Worm (Caenorhabditis elegans) whole organism, young adult: ENCODE data around the gene ndx-2.

ENCODE experiments used
- B0035.1 ChIP-seq: sonication (generic microtip); optimal IDR thresholded peaks from 2 replicates; lab custom pipeline; 2016; ENCODE audit warnings: missing genetic modification characterization, mild to moderate bottlenecking, missing compliant biosample characterization, missing genotype, missing genetic modification reagents
- B0336.3 ChIP-seq: fragments of 200-800 bp; sonication (Bioruptor generic); IDR thresholded peaks from 2 replicates; pipeline ENCODE4 v1.3.6; 2022; ENCODE audit warnings: missing genetic modification characterization, missing compliant biosample characterization
- F52B5.7 ChIP-seq: sonication (generic microtip); optimal IDR thresholded peaks from 2 replicates; lab custom pipeline; 2016; ENCODE audit warnings: mild to moderate bottlenecking, missing genetic modification characterization, missing compliant biosample characterization
- F57A8.1 ChIP-seq: fragments of 200-800 bp; sonication (Bioruptor generic); optimal IDR thresholded peaks from 2 replicates; lab custom pipeline; 2018; ENCODE audit warnings: mild to moderate bottlenecking, missing genetic modification characterization, moderate library complexity, missing compliant biosample characterization
- K12H6.12 ChIP-seq: fragments of 200-800 bp; sonication (Bioruptor generic); optimal IDR thresholded peaks from 2 replicates; lab custom pipeline; 2018; ENCODE audit warnings: mild to moderate bottlenecking, missing genetic modification characterization, missing compliant biosample characterization
- T26A5.8 ChIP-seq: sonication (generic microtip); optimal IDR thresholded peaks from 2 replicates; lab custom pipeline; 2016; ENCODE audit warnings: missing genetic modification characterization, missing compliant biosample characterization
- Y53G8AR.9 ChIP-seq: fragments of 200-800 bp; sonication (Bioruptor generic); conservative IDR thresholded peaks from 2 replicates; pipeline ENCODE4 v1.3.6; 2022; ENCODE audit warnings: missing genetic modification reagents, missing genetic modification characterization, missing compliant biosample characterization
- Y95B8A.8 ChIP-seq: fragments of 200-800 bp; sonication (Bioruptor generic); IDR thresholded peaks from 2 replicates; pipeline ENCODE4 v1.3.6; 2022; ENCODE audit warnings: missing genetic modification reagents, missing genetic modification characterization, missing compliant biosample characterization
- ZK185.1 ChIP-seq: sonication (generic microtip); optimal IDR thresholded peaks from 2 replicates; lab custom pipeline; 2016; ENCODE audit warnings: mild to moderate bottlenecking, missing genetic modification characterization, missing compliant biosample characterization; ENCODE audit not compliant: poor library complexity, severe bottlenecking
- ama-1 ChIP-seq, 3 experiments: fragments of 150-350 bp in 1 of 3; sonication (generic microtip) in 2 of 3; optimal IDR thresholded peaks; 2 replicates each; lab custom pipeline; 2014 to 2018; ENCODE audit warnings: missing biosample characterization in 2 of 3, missing genetic modification characterization in 2 of 3, missing genetic modification reagents in 2 of 3
- attf-3 ChIP-seq: fragments of 200-800 bp; sonication (Bioruptor generic); conservative IDR thresholded peaks from 2 replicates; pipeline ENCODE4 v1.3.6; 2022; ENCODE audit warnings: missing genetic modification reagents, missing genetic modification characterization, missing compliant biosample characterization
- attf-6 ChIP-seq: fragments of 200-800 bp; sonication (Bioruptor generic); IDR thresholded peaks from 2 replicates; pipeline ENCODE4 v1.3.6; 2022; ENCODE audit warnings: missing genetic modification reagents, missing genetic modification characterization, missing compliant biosample characterization
- cebp-1 ChIP-seq, 2 experiments: fragments of 200-800 bp in 1 of 2; sonication (Bioruptor generic) in 1 of 2; sonication (generic microtip) in 1 of 2; IDR thresholded peaks in 1 of 2; optimal IDR thresholded peaks in 1 of 2; 2 replicates each; pipeline versions ENCODE4 v1.3.6 to Lab custom; 2017 to 2022; ENCODE audit warnings: missing compliant biosample characterization in 2 of 2, missing genetic modification characterization in 2 of 2, mild to moderate bottlenecking in 1 of 2, missing genetic modification reagents in 1 of 2, moderate library complexity in 1 of 2
- ceh-91 ChIP-seq: fragments of 200-800 bp; sonication (Bioruptor generic); IDR thresholded peaks from 2 replicates; pipeline ENCODE4 v1.3.6; 2022; ENCODE audit warnings: missing genetic modification reagents, missing genetic modification characterization, missing compliant biosample characterization
- dox-1 ChIP-seq: fragments of 200-800 bp; sonication (Bioruptor generic); IDR thresholded peaks from 2 replicates; pipeline ENCODE4 v1.3.6; 2022; ENCODE audit warnings: missing genetic modification reagents, missing genetic modification characterization, missing compliant biosample characterization
- egrh-3 ChIP-seq: fragments of 200-800 bp; sonication (Bioruptor generic); IDR thresholded peaks from 2 replicates; pipeline ENCODE4 v1.3.6; 2022; ENCODE audit warnings: missing genetic modification reagents, missing genetic modification characterization, missing compliant biosample characterization
- ekl-4 ChIP-seq: fragments of 200-800 bp; sonication (Bioruptor generic); IDR thresholded peaks from 2 replicates; pipeline ENCODE4 v1.3.6; 2022; ENCODE audit warnings: missing genetic modification reagents, missing genetic modification characterization, missing compliant biosample characterization
- hmg-1.2 ChIP-seq: fragments of 200-800 bp; sonication (Bioruptor generic); IDR thresholded peaks from 2 replicates; pipeline ENCODE4 v1.3.6; 2022; ENCODE audit warnings: missing genetic modification reagents, missing genetic modification characterization, missing compliant biosample characterization
- let-526 ChIP-seq: fragments of 200-800 bp; sonication (Bioruptor generic); IDR thresholded peaks from 2 replicates; pipeline ENCODE4 v1.3.6; 2022; ENCODE audit warnings: missing genetic modification reagents, missing genetic modification characterization, missing compliant biosample characterization
- madf-8 ChIP-seq: fragments of 200-800 bp; sonication (Bioruptor generic); conservative IDR thresholded peaks from 2 replicates; pipeline ENCODE4 v1.3.6; 2022; ENCODE audit warnings: missing genetic modification reagents, missing genetic modification characterization, missing compliant biosample characterization
- mcd-1 ChIP-seq: fragments of 200-800 bp; sonication (Bioruptor generic); IDR thresholded peaks from 2 replicates; pipeline ENCODE4 v1.3.6; 2022; ENCODE audit warnings: missing genetic modification reagents, missing genetic modification characterization, missing compliant biosample characterization
- nfyb-1 ChIP-seq: fragments of 200-800 bp; sonication (Bioruptor generic); IDR thresholded peaks from 2 replicates; pipeline ENCODE4 v1.3.6; 2022; ENCODE audit warnings: missing genetic modification reagents, missing genetic modification characterization, missing compliant biosample characterization
- nhr-120 ChIP-seq: fragments of 200-800 bp; sonication (Bioruptor generic); IDR thresholded peaks from 2 replicates; pipeline ENCODE4 v1.3.6; 2022; ENCODE audit warnings: missing genetic modification characterization, missing compliant biosample characterization
- nhr-27 ChIP-seq: fragments of 200-800 bp; sonication (Bioruptor generic); optimal IDR thresholded peaks from 2 replicates; lab custom pipeline; 2018; ENCODE audit warnings: mild to moderate bottlenecking, missing genetic modification characterization, moderate library complexity, missing compliant biosample characterization
- nhr-80 ChIP-seq: sonication (generic microtip); optimal IDR thresholded peaks from 2 replicates; lab custom pipeline; 2016; ENCODE audit warnings: missing genetic modification characterization, missing compliant biosample characterization
- pbrm-1 ChIP-seq: fragments of 200-800 bp; sonication (Bioruptor generic); IDR thresholded peaks from 2 replicates; pipeline ENCODE4 v1.3.6; 2022; ENCODE audit warnings: missing genetic modification reagents, missing genetic modification characterization, missing compliant biosample characterization
- pha-4 ChIP-seq: fragments of 150-350 bp; sonication (generic microtip); optimal IDR thresholded peaks from 2 replicates; lab custom pipeline; 2014; ENCODE audit warnings: missing biosample characterization, missing genetic modification reagents, missing genetic modification characterization
- repo-1 ChIP-seq: sonication (generic microtip); optimal IDR thresholded peaks from 2 replicates; lab custom pipeline; 2017; ENCODE audit warnings: mild to moderate bottlenecking, missing genetic modification characterization, missing compliant biosample characterization
- rpc-1 ChIP-seq, 2 experiments: fragments of 150-350 bp in 1 of 2; sonication (generic microtip) in 1 of 2; optimal IDR thresholded peaks; 2 replicates each; lab custom pipeline; 2014 to 2018; ENCODE audit warnings: missing biosample characterization in 1 of 2, missing genetic modification characterization in 1 of 2, missing genetic modification reagents in 1 of 2, missing genotype in 1 of 2
- snpc-1.1 ChIP-seq: sonication (generic microtip); optimal IDR thresholded peaks from 2 replicates; lab custom pipeline; 2017; ENCODE audit warnings: missing genetic modification characterization, mild to moderate bottlenecking, missing compliant biosample characterization, antibody characterized with exemption, moderate library complexity, missing genotype, missing genetic modification reagents; ENCODE audit not compliant: insufficient read depth
- somi-1 ChIP-seq: fragments of 200-800 bp; sonication (Bioruptor generic); optimal IDR thresholded peaks from 2 replicates; lab custom pipeline; 2018; ENCODE audit warnings: mild to moderate bottlenecking, missing genetic modification characterization, missing compliant biosample characterization
- unc-130 ChIP-seq: sonication (generic microtip); optimal IDR thresholded peaks from 2 replicates; lab custom pipeline; 2016; ENCODE audit warnings: missing genetic modification reagents, missing genetic modification characterization, missing compliant biosample characterization
- zim-3 ChIP-seq: sonication (generic microtip); optimal IDR thresholded peaks from 2 replicates; lab custom pipeline; 2017; ENCODE audit warnings: mild to moderate bottlenecking, missing genetic modification characterization, moderate library complexity, missing compliant biosample characterization

ndx-2 gene

DNA sequence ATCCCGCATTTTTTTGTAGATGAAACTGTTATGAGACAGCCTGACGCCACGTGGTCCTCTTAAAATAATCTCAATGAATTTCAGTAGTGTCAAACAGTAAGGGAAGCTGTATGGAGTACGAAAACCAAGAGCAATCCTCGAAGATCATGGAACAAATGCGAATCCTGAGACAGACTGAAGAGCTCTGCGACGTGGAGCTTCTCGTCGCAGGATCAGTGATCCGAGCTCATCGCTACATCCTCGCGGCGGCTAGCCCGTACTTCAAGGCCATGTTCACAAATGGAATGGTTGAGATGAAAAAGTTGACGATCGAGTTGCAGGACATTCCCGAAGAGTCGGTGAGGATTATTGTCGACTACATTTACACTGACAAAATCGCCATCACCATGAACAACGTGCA lies 19.4 kb upstream of the ndx-2 start:
- TF ChIP-seq K12H6.12 (tag; lab: Kevin White, UChicago) = no peak
- no peak for TF ChIP-seq pha-4 (tag; lab: Kevin White, UChicago)
- TF ChIP-seq nhr-27 (tag; lab: Kevin White, UChicago) = no peak
- TF ChIP-seq F57A8.1 (GFP tag; lab: Kevin White, UChicago) = no peak
- TF ChIP-seq rpc-1 (optimal IDR thresholded peaks at IDR 0.05; lab: Kevin White, UChicago) = no peak
- TF ChIP-seq rpc-1 (tag; optimal IDR thresholded peaks at IDR 0.05; lab: Kevin White, UChicago) = no peak
- no peak for TF ChIP-seq Y53G8AR.9
- TF ChIP-seq ekl-4 (GFP tag; lab: Robert Waterston, UW) = no peak
- no peak for TF ChIP-seq dox-1 (GFP tag; lab: Robert Waterston, UW)
- no peak for TF ChIP-seq egrh-3 (GFP tag; lab: Robert Waterston, UW)
- no peak for TF ChIP-seq let-526 (GFP tag; lab: Robert Waterston, UW)
- no peak for TF ChIP-seq mcd-1 (GFP tag; lab: Robert Waterston, UW)
- TF ChIP-seq attf-6 (GFP tag; lab: Robert Waterston, UW) = no peak
- no peak for TF ChIP-seq somi-1 (GFP tag; lab: Kevin White, UChicago)
- no peak for TF ChIP-seq ZK185.1 (tag; lab: Kevin White, UChicago)
- TF ChIP-seq zim-3 (tag; lab: Kevin White, UChicago) = no peak
- TF ChIP-seq nhr-120 = no peak
- no peak for TF ChIP-seq Y95B8A.8

DNA sequence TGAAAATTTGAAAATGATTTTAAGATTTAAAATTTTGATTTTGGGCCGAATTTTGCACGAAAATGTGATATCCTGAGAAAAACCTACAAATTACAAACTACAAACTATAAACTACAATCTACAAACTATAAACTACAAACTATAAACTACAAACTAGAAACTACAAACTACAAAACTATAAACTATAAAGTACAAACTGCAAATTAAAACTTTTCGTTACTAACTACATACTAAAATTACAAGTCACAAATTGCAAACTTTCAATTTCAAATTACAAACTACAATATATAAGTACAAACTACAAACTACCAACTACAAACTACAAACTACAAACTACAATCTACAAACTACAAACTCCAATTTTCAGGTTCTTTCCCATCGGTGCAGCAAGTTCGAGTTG lies 18.7 kb upstream of the ndx-2 start:
- TF ChIP-seq B0336.3 (GFP tag; lab: Robert Waterston, UW) (no peak), F52B5.7 (tag; lab: Kevin White, UChicago) (no peak), cebp-1 (GFP tag; IDR thresholded peaks at IDR 0.05; lab: Robert Waterston, UW) (no peak), cebp-1 (tag; optimal IDR thresholded peaks at IDR 0.05; lab: Kevin White, UChicago) (no peak), ama-1 (optimal IDR thresholded peaks at IDR 0.05; lab: Kevin White, UChicago) (no peak), ama-1 (GFP tag; optimal IDR thresholded peaks at IDR 0.05; lab: Kevin White, UChicago) (no peak), dox-1 (GFP tag; lab: Robert Waterston, UW) (no peak), mcd-1 (GFP tag; lab: Robert Waterston, UW) (no peak), snpc-1.1 (tag; lab: Kevin White, UChicago) (no peak), pbrm-1 (no peak), unc-130 (GFP tag; lab: Kevin White, UChicago) (no peak), B0035.1 (tag; lab: Kevin White, UChicago) (no peak), repo-1 (tag; lab: Kevin White, UChicago) (no peak), madf-8 (no peak)

DNA sequence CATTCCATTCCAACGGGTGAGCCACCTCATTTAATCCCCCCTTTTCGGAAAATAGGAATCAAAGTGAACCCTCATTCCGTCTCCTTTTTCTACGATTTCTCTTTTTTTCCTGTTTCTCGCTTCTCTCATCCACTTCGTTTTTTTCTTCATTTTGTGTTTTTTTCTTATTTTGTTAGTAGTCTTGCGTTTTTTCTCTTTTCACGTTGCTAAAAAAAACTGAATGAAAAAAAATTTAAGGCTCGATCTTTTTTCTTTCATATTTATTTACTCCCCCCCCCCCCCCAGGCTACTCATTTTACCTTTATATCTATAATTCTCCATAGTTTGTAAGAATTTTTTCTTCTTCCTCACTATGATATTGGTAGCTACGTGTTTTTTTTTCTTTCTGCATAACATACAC lies 12.8 kb upstream of the ndx-2 start:
- TF ChIP-seq attf-3 (GFP tag; lab: Robert Waterston, UW) (no peak), T26A5.8 (tag; lab: Kevin White, UChicago) (no peak), hmg-1.2 (GFP tag; lab: Robert Waterston, UW) (no peak), nhr-80 (tag; lab: Kevin White, UChicago) (no peak), unc-130 (GFP tag; lab: Kevin White, UChicago) (no peak), ceh-91 (GFP tag; lab: Robert Waterston, UW) (no peak)

DNA sequence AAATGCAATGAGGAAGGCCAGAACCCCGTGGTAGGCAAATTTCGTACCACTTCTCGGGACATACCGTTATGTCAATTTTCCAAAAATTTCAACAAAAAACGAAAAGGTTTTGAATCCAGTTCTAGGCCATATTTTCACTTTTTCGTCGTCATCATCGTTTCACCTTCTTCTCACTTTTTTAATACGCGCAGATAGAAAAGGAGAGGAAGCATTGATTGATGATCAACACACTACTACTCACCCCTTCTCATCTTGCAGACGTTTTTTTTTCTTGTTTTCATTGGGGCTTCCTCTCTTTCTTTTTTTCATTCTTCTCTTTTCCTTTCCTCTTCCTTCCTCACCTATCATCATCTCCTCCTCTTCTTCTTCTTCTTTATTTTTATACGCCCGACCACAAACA lies 10.9 kb upstream of the ndx-2 start:
- TF ChIP-seq nfyb-1 (GFP tag; lab: Robert Waterston, UW) = 0 out of 2 replicates have a peak, but pooled peaks have one; percentile 6
- TF ChIP-seq zim-3 (tag; lab: Kevin White, UChicago) = no peak
